Worm (Caenorhabditis elegans): ENCODE results near the gene acs-3.

- no peak for TF ChIP-seq med-1 (GFP tag; optimal IDR thresholded peaks at IDR 0.05; ENCODE audit: insufficient read depth)
- no peak for TF ChIP-seq ref-1 (GFP tag; conservative IDR thresholded peaks at IDR 0.05)
- TF ChIP-seq klf-2 (GFP tag; conservative IDR thresholded peaks at IDR 0.05) = no peak
Observed at ce11 chrV:2004229-2004628, 34.9 kb downstream of the acs-3 start, which contains the start of gene clec-206.

All from whole organism, midembryonic.